Worm (Caenorhabditis elegans) whole organism, L4 larva: ENCODE measurements around the gene str-226.

Experiments
- F37D6.2 ChIP-seq: sonication (generic microtip); optimal IDR thresholded peaks from 2 replicates; lab custom pipeline; 2016; ENCODE audit warnings: mild to moderate bottlenecking, missing genetic modification characterization, missing compliant biosample characterization
- Y48G9A.11 ChIP-seq: fragments of 200-800 bp; sonication (Bioruptor generic); IDR thresholded peaks from 2 replicates; pipeline ENCODE4 v1.3.6; 2022; ENCODE audit warnings: missing genetic modification reagents, missing genetic modification characterization, missing compliant biosample characterization
- ama-1 ChIP-seq: fragments of 150-350 bp; optimal IDR thresholded peaks from 2 replicates; lab custom pipeline; 2014; ENCODE audit warnings: inconsistent platforms, mixed read lengths
- fkh-10 ChIP-seq: fragments of 150-350 bp; optimal IDR thresholded peaks from 2 replicates; lab custom pipeline; 2014; ENCODE audit warnings: missing biosample characterization, missing genetic modification reagents, missing genetic modification characterization
- lin-13 ChIP-seq: fragments of 150-350 bp; optimal IDR thresholded peaks from 2 replicates; lab custom pipeline; 2014; ENCODE audit warnings: missing biosample characterization, missing genetic modification reagents, missing genetic modification characterization
- lin-29 ChIP-seq: fragments of 200-800 bp; sonication (Bioruptor generic); IDR thresholded peaks from 2 replicates; pipeline ENCODE4 v1.3.6; 2022; ENCODE audit warnings: missing genetic modification reagents, missing genetic modification characterization, missing compliant biosample characterization
- nhr-28 ChIP-seq: fragments of 150-350 bp; optimal IDR thresholded peaks from 2 replicates; lab custom pipeline; 2014; ENCODE audit warnings: missing biosample characterization, missing genetic modification characterization
- nhr-76 ChIP-seq: fragments of 150-350 bp; optimal IDR thresholded peaks from 2 replicates; lab custom pipeline; 2014; ENCODE audit warnings: missing biosample characterization, missing genetic modification characterization
- pha-4 ChIP-seq, 2 experiments: fragments of 150-350 bp in 1 of 2; fragments of 200-800 bp in 1 of 2; sonication (Bioruptor generic) in 1 of 2; IDR thresholded peaks in 1 of 2; optimal IDR thresholded peaks in 1 of 2; 2 replicates each; pipeline versions ENCODE4 v1.3.6 to Lab custom; 2014 to 2022; ENCODE audit warnings: missing genetic modification characterization in 2 of 2, missing genetic modification reagents in 2 of 2, missing biosample characterization in 1 of 2, missing compliant biosample characterization in 1 of 2
- snpc-4 ChIP-seq: fragments of 150-350 bp; optimal IDR thresholded peaks from 2 replicates; lab custom pipeline; 2014; ENCODE audit warnings: missing biosample characterization, missing genetic modification characterization
- tag-97 ChIP-seq: fragments of 200-800 bp; sonication (Bioruptor generic); IDR thresholded peaks from 2 replicates; pipeline ENCODE4 v1.3.6; 2022; ENCODE audit warnings: missing genetic modification characterization, missing compliant biosample characterization
- ztf-11 ChIP-seq: fragments of 150-350 bp; optimal IDR thresholded peaks from 2 replicates; lab custom pipeline; 2014; ENCODE audit warnings: missing biosample characterization, missing genetic modification characterization

DNA sequence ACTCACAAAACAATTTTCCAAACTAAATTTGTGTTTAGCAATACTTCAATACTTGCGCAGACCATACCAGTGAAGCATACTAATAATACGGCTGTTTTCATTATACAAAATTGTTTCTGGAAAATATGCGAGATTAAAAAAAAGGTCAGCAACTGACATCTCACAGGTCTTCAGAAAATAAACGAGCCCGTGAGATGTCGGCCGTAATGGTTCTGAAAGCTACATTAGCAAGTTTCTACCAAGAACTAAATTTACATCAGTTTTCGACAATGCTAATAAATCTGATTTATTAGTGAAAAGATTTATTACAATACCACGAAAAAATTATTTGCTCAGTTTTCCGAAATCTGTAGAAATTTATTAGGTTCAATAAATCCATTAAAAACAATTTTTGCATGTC is 35.0 kb upstream of the str-226 start, which contains the start of gene srbc-31:
- TF ChIP-seq ama-1 (lab: Kevin White, UChicago) (no peak), nhr-76 (no peak), lin-13 (GFP tag; lab: Kevin White, UChicago) (no peak), lin-29 (no peak), fkh-10 (GFP tag; lab: Kevin White, UChicago) (no peak), nhr-28 (tag; lab: Kevin White, UChicago) (no peak), Y48G9A.11 (GFP tag; lab: Robert Waterston, UW) (no peak), tag-97 (GFP tag; lab: Robert Waterston, UW) (no peak), ztf-11 (tag; lab: Kevin White, UChicago) (no peak), pha-4 (GFP tag; IDR thresholded peaks at IDR 0.05; lab: Robert Waterston, UW) (no peak), pha-4 (tag; optimal IDR thresholded peaks at IDR 0.05; lab: Kevin White, UChicago) (no peak), F37D6.2 (tag; lab: Kevin White, UChicago) (no peak), snpc-4 (tag; lab: Kevin White, UChicago) (no peak)
